Worm (Caenorhabditis elegans): Measurements from ENCODE around the gene cpi-2.

DNA sequence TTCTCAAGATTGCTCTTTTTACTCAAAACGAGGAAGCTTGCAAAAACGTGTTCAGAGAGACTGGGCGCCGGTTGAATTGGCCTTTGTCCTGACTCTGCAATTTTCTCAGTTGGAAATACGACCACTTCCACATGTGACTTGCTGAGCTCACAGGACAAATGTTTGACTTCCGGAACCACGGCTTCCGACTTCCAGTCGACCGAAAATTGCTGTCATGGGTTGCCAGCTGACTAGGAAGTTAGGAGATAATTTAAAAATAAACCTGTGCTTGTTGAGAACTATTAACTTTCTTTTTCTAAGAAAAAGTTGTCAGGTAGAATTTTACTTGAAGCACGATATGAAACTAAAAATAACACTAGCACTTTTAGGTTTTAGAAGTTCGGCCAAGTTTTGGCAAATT is 12.3 kb upstream of the cpi-2 start:
- no peak for TF ChIP-seq rnt-1 (tag; optimal IDR thresholded peaks at IDR 0.05)
- no peak for TF ChIP-seq nhr-90 (tag; optimal IDR thresholded peaks at IDR 0.05; ENCODE audit: poor library complexity)
- TF ChIP-seq lin-39 (tag; optimal IDR thresholded peaks at IDR 0.05) = no peak
- no peak for TF ChIP-seq ama-1 (optimal IDR thresholded peaks at IDR 0.05)
